1 fruit fly cellular context compared by ENCODE assay signal in genomic region chr3L:8458767-8459614, dm6.
TF ChIP-seq lines count a peak whose summit lies in the region.

No protein-coding gene starts in this region.

TF ChIP-seq in whole organism, embryonic, 481 proteins besides CTCF, POLR2A, EP300 and RAD21 (continued from another document and continues in another):
- TF ChIP-seq salm (tag; optimal IDR thresholded peaks at IDR 0.05; lab: Kevin White, UChicago), result no peak
- no peak for TF ChIP-seq CG11398 (GFP tag; optimal IDR thresholded peaks at IDR 0.05; lab: Kevin White, UChicago)
- TF ChIP-seq HLHmδ (GFP tag; optimal IDR thresholded peaks at IDR 0.05; lab: Kevin White, UChicago), result peak; percentile 19
- TF ChIP-seq kni (GFP tag; optimal IDR thresholded peaks at IDR 0.05; lab: Kevin White, UChicago), result no peak
- no peak for TF ChIP-seq CHES-1-like (GFP tag; optimal IDR thresholded peaks at IDR 0.05; lab: Kevin White, UChicago)
- TF ChIP-seq Blimp-1 (GFP tag; optimal IDR thresholded peaks at IDR 0.05; lab: Kevin White, UChicago), result peak; percentile 12
- no peak for TF ChIP-seq CG17912 (GFP tag; optimal IDR thresholded peaks at IDR 0.05; lab: Kevin White, UChicago)
- no peak for TF ChIP-seq ase (GFP tag; IDR thresholded peaks at IDR 0.05; lab: Robert Waterston, UW)
- no peak for TF ChIP-seq slp2 (GFP tag; optimal IDR thresholded peaks at IDR 0.05; lab: Kevin White, UChicago)
- no peak for TF ChIP-seq CG12744 (GFP tag; optimal IDR thresholded peaks at IDR 0.05; lab: Kevin White, UChicago)
- no peak for TF ChIP-seq tx (GFP tag; optimal IDR thresholded peaks at IDR 0.05; lab: Kevin White, UChicago)
- no peak for TF ChIP-seq Hr78 (GFP tag; optimal IDR thresholded peaks at IDR 0.05; lab: Kevin White, UChicago)
- peak; percentile 4 for TF ChIP-seq Spps (tag; optimal IDR thresholded peaks at IDR 0.05; lab: Kevin White, UChicago)
- peak; percentile 30 for TF ChIP-seq D (optimal IDR thresholded peaks at IDR 0.05; lab: Kevin White, UChicago)
- TF ChIP-seq D (GFP tag; optimal IDR thresholded peaks at IDR 0.05; lab: Kevin White, UChicago), result peak; percentile 17
- TF ChIP-seq zen (tag; optimal IDR thresholded peaks at IDR 0.05; lab: Kevin White, UChicago), result no peak
- peak; percentile 36 for TF ChIP-seq Sox102F (GFP tag; optimal IDR thresholded peaks at IDR 0.05; lab: Kevin White, UChicago)
- peak in 1 of 2 experiments; percentile 36 for TF ChIP-seq Hr51 (GFP tag; optimal IDR thresholded peaks at IDR 0.05; lab: Kevin White, UChicago)
- TF ChIP-seq CG3407 (GFP tag; optimal IDR thresholded peaks at IDR 0.05; lab: Kevin White, UChicago), result no peak
- TF ChIP-seq corto (GFP tag; optimal IDR thresholded peaks at IDR 0.05; lab: Kevin White, UChicago), result no peak
- no peak for TF ChIP-seq CG9609 (GFP tag; optimal IDR thresholded peaks at IDR 0.05; lab: Kevin White, UChicago)
- no peak for TF ChIP-seq tgo (GFP tag; IDR thresholded peaks at IDR 0.05; lab: Robert Waterston, UW)
- no peak for TF ChIP-seq CG6654 (GFP tag; optimal IDR thresholded peaks at IDR 0.05; lab: Kevin White, UChicago)
- no peak for TF ChIP-seq kah (GFP tag; optimal IDR thresholded peaks at IDR 0.05; lab: Kevin White, UChicago)
- TF ChIP-seq Nf-YA (GFP tag; IDR thresholded peaks at IDR 0.05; lab: Robert Waterston, UW), result no peak
- no peak for TF ChIP-seq pan (optimal IDR thresholded peaks at IDR 0.05; lab: Kevin White, UChicago)
- TF ChIP-seq pan (GFP tag; optimal IDR thresholded peaks at IDR 0.05 in 1 of 2, IDR thresholded peaks at IDR 0.05 in 1 of 2), result peak in 1 of 2 experiments; percentile 33
- TF ChIP-seq sim (GFP tag; IDR thresholded peaks at IDR 0.05; lab: Robert Waterston, UW), result no peak
- TF ChIP-seq da (GFP tag; optimal IDR thresholded peaks at IDR 0.05; lab: Kevin White, UChicago), result no peak
- no peak for TF ChIP-seq Hr3 (GFP tag; optimal IDR thresholded peaks at IDR 0.05; lab: Kevin White, UChicago)
- TF ChIP-seq CG17829 (tag; optimal IDR thresholded peaks at IDR 0.05; lab: Kevin White, UChicago), result peak; percentile 18
- TF ChIP-seq Meics (GFP tag; optimal IDR thresholded peaks at IDR 0.05; lab: Kevin White, UChicago), result no peak
- no peak for TF ChIP-seq CG7987 (GFP tag; optimal IDR thresholded peaks at IDR 0.05; lab: Kevin White, UChicago)
- peak; percentile 25 for TF ChIP-seq mirr (GFP tag; optimal IDR thresholded peaks at IDR 0.05; lab: Kevin White, UChicago)
- no peak for TF ChIP-seq GATAe (GFP tag; conservative IDR thresholded peaks at IDR 0.05; lab: Robert Waterston, UW)
- 0 out of 4 replicates have a peak, but pooled peaks have one; percentile 15 for TF ChIP-seq Dll (GFP tag; IDR thresholded peaks at IDR 0.05; lab: Robert Waterston, UW; ENCODE audit: partially characterized antibody)
- TF ChIP-seq Ssrp (tag; optimal IDR thresholded peaks at IDR 0.05; lab: Kevin White, UChicago), result no peak
- TF ChIP-seq gem (tag; optimal IDR thresholded peaks at IDR 0.05; lab: Kevin White, UChicago), result peak; percentile 49
- peak; percentile 59 for TF ChIP-seq CG10979 (tag; optimal IDR thresholded peaks at IDR 0.05; lab: Kevin White, UChicago)
- no peak for TF ChIP-seq CG11456 (GFP tag; IDR thresholded peaks at IDR 0.05; lab: Robert Waterston, UW)
- peak; percentile 79 for TF ChIP-seq pros (GFP tag; optimal IDR thresholded peaks at IDR 0.05; lab: Kevin White, UChicago)
- no peak for TF ChIP-seq CG3838 (GFP tag; optimal IDR thresholded peaks at IDR 0.05; lab: Kevin White, UChicago)
- TF ChIP-seq CG6791 (GFP tag; IDR thresholded peaks at IDR 0.05; lab: Robert Waterston, UW; ENCODE audit: partially characterized antibody), result no peak
- no peak for TF ChIP-seq MTF-1 (GFP tag; optimal IDR thresholded peaks at IDR 0.05; lab: Kevin White, UChicago; ENCODE audit: borderline replicate concordance)
- peak; percentile 73 for TF ChIP-seq cg (GFP tag; optimal IDR thresholded peaks at IDR 0.05; lab: Kevin White, UChicago)
- TF ChIP-seq Nf-YC (tag; optimal IDR thresholded peaks at IDR 0.05; lab: Kevin White, UChicago), result no peak
- no peak for TF ChIP-seq az2 (GFP tag; optimal IDR thresholded peaks at IDR 0.05; lab: Kevin White, UChicago)
- TF ChIP-seq ewg (GFP tag; optimal IDR thresholded peaks at IDR 0.05; lab: Kevin White, UChicago), result no peak
- peak; percentile 49 for TF ChIP-seq sens (GFP tag; lab: Kevin White, UChicago)
- TF ChIP-seq lab (GFP tag; optimal IDR thresholded peaks at IDR 0.05; lab: Kevin White, UChicago), result no peak
- TF ChIP-seq cwo (GFP tag; optimal IDR thresholded peaks at IDR 0.05; lab: Kevin White, UChicago), result no peak
- TF ChIP-seq CG32532 (GFP tag; IDR thresholded peaks at IDR 0.05; lab: Robert Waterston, UW), result no peak
- peak; percentile 0 for TF ChIP-seq dmrt11E (tag; optimal IDR thresholded peaks at IDR 0.05; lab: Kevin White, UChicago)
- peak; percentile 21 to 43 for TF ChIP-seq bsh (GFP tag; optimal IDR thresholded peaks at IDR 0.05; lab: Kevin White, UChicago)
- TF ChIP-seq CG12391 (tag; optimal IDR thresholded peaks at IDR 0.05; lab: Kevin White, UChicago), result peak; percentile 30
- peak; percentile 1 for TF ChIP-seq CG13424 (tag; optimal IDR thresholded peaks at IDR 0.05; lab: Kevin White, UChicago)
- peak; percentile 36 for TF ChIP-seq CG30403 (GFP tag; optimal IDR thresholded peaks at IDR 0.05; lab: Kevin White, UChicago)
- TF ChIP-seq h (optimal IDR thresholded peaks at IDR 0.05; lab: Kevin White, UChicago), result no peak
- TF ChIP-seq Pdp1 (GFP tag; optimal IDR thresholded peaks at IDR 0.05; lab: Kevin White, UChicago), result peak in 1 of 2 experiments; percentile 59
- no peak for TF ChIP-seq row (GFP tag; IDR thresholded peaks at IDR 0.05; lab: Robert Waterston, UW)
- no peak for TF ChIP-seq TFAM (GFP tag; optimal IDR thresholded peaks at IDR 0.05; lab: Kevin White, UChicago)
- TF ChIP-seq CG1529 (GFP tag; optimal IDR thresholded peaks at IDR 0.05; lab: Kevin White, UChicago), result no peak
- TF ChIP-seq E2f2 (GFP tag; IDR thresholded peaks at IDR 0.05; lab: Robert Waterston, UW), result 0 out of 2 replicates have a peak, but pooled peaks have one; percentile 7
- no peak for TF ChIP-seq CG10959 (GFP tag; IDR thresholded peaks at IDR 0.05; lab: Robert Waterston, UW)
- no peak for TF ChIP-seq bab2 (GFP tag; optimal IDR thresholded peaks at IDR 0.05; lab: Kevin White, UChicago)
- no peak for TF ChIP-seq CG12219 (GFP tag; optimal IDR thresholded peaks at IDR 0.05; lab: Kevin White, UChicago)
- TF ChIP-seq CG8765 (GFP tag; IDR thresholded peaks at IDR 0.05; lab: Robert Waterston, UW), result no peak
- no peak for TF ChIP-seq CG32767 (GFP tag; IDR thresholded peaks at IDR 0.05; lab: Robert Waterston, UW)
- TF ChIP-seq CG31441 (GFP tag; IDR thresholded peaks at IDR 0.05; lab: Robert Waterston, UW), result 0 out of 2 replicates have a peak, but pooled peaks have one; percentile 7
- no peak for TF ChIP-seq vnd (GFP tag; IDR thresholded peaks at IDR 0.05; lab: Robert Waterston, UW; ENCODE audit: partially characterized antibody)
- no peak for TF ChIP-seq Elba2 (GFP tag; optimal IDR thresholded peaks at IDR 0.05; lab: Kevin White, UChicago)
- no peak for TF ChIP-seq CG1233 (GFP tag; optimal IDR thresholded peaks at IDR 0.05; lab: Kevin White, UChicago)
- no peak for TF ChIP-seq jing (GFP tag; optimal IDR thresholded peaks at IDR 0.05; lab: Kevin White, UChicago)
- TF ChIP-seq fd64A (GFP tag; optimal IDR thresholded peaks at IDR 0.05; lab: Kevin White, UChicago), result no peak
- TF ChIP-seq Gug (GFP tag; IDR thresholded peaks at IDR 0.05; lab: Robert Waterston, UW), result no peak
- peak; percentile 92 for TF ChIP-seq abd-A (tag; optimal IDR thresholded peaks at IDR 0.05; lab: Kevin White, UChicago)
- TF ChIP-seq sd (tag; optimal IDR thresholded peaks at IDR 0.05; lab: Kevin White, UChicago), result no peak
- peak in 1 of 3 experiments; percentile 15 for TF ChIP-seq lola (GFP tag; optimal IDR thresholded peaks at IDR 0.05; lab: Kevin White, UChicago)
- no peak for TF ChIP-seq Bteb2 (GFP tag; optimal IDR thresholded peaks at IDR 0.05; lab: Kevin White, UChicago)
- TF ChIP-seq CG17328 (GFP tag; IDR thresholded peaks at IDR 0.05; lab: Robert Waterston, UW), result no peak
- no peak for TF ChIP-seq so (GFP tag; IDR thresholded peaks at IDR 0.05; lab: Robert Waterston, UW)
- peak; percentile 25 for TF ChIP-seq grau (tag; optimal IDR thresholded peaks at IDR 0.05; lab: Kevin White, UChicago)
- no peak for TF ChIP-seq zf30C (GFP tag; optimal IDR thresholded peaks at IDR 0.05; lab: Kevin White, UChicago)
- TF ChIP-seq NC2β (GFP tag; optimal IDR thresholded peaks at IDR 0.05; lab: Kevin White, UChicago), result no peak
- no peak for TF ChIP-seq Asciz (GFP tag; optimal IDR thresholded peaks at IDR 0.05; lab: Kevin White, UChicago)
- peak; percentile 61 for TF ChIP-seq CG11504 (tag; optimal IDR thresholded peaks at IDR 0.05; lab: Kevin White, UChicago)
- TF ChIP-seq CG10274 (GFP tag; optimal IDR thresholded peaks at IDR 0.05; lab: Kevin White, UChicago), result no peak
- no peak for TF ChIP-seq CG8281 (tag; optimal IDR thresholded peaks at IDR 0.05; lab: Kevin White, UChicago)
- no peak for TF ChIP-seq CG11085 (GFP tag; IDR thresholded peaks at IDR 0.05; lab: Robert Waterston, UW)
- TF ChIP-seq HHEX (GFP tag; optimal IDR thresholded peaks at IDR 0.05; lab: Kevin White, UChicago), result no peak
- no peak for TF ChIP-seq CG15011 (GFP tag; optimal IDR thresholded peaks at IDR 0.05; lab: Kevin White, UChicago)
- peak; percentile 0 for TF ChIP-seq ATbp (GFP tag; optimal IDR thresholded peaks at IDR 0.05; lab: Kevin White, UChicago)
- no peak for TF ChIP-seq tin (GFP tag; optimal IDR thresholded peaks at IDR 0.05; lab: Kevin White, UChicago)
- no peak for TF ChIP-seq Sry-β (GFP tag; optimal IDR thresholded peaks at IDR 0.05; lab: Kevin White, UChicago)
- no peak for TF ChIP-seq CG9437 (GFP tag; optimal IDR thresholded peaks at IDR 0.05; lab: Kevin White, UChicago)
- peak; percentile 48 for TF ChIP-seq phol (tag; optimal IDR thresholded peaks at IDR 0.05; lab: Kevin White, UChicago)
- TF ChIP-seq Med (GFP tag; lab: Kevin White, UChicago), result peak; percentile 36
- TF ChIP-seq NfI (GFP tag; optimal IDR thresholded peaks at IDR 0.05; lab: Kevin White, UChicago), result no peak
- no peak for TF ChIP-seq Hey (tag; optimal IDR thresholded peaks at IDR 0.05; lab: Kevin White, UChicago)
- no peak for TF ChIP-seq CrebB (tag; optimal IDR thresholded peaks at IDR 0.05; lab: Kevin White, UChicago)
- TF ChIP-seq ato (GFP tag; IDR thresholded peaks at IDR 0.05; lab: Robert Waterston, UW; ENCODE audit: partially characterized antibody), result no peak
- TF ChIP-seq CG17186 (GFP tag; optimal IDR thresholded peaks at IDR 0.05; lab: Kevin White, UChicago), result no peak
- no peak for TF ChIP-seq CG8944 (GFP tag; optimal IDR thresholded peaks at IDR 0.05; lab: Kevin White, UChicago)
- TF ChIP-seq NK7.1 (GFP tag; optimal IDR thresholded peaks at IDR 0.05; lab: Kevin White, UChicago), result no peak
- TF ChIP-seq gcm2 (GFP tag; optimal IDR thresholded peaks at IDR 0.05; lab: Kevin White, UChicago), result no peak
- TF ChIP-seq wdn (GFP tag; IDR thresholded peaks at IDR 0.05; lab: Robert Waterston, UW), result no peak
- no peak for TF ChIP-seq B-H1 (GFP tag; IDR thresholded peaks at IDR 0.05; lab: Robert Waterston, UW)
- peak; percentile 2 for TF ChIP-seq Xbp1 (GFP tag; optimal IDR thresholded peaks at IDR 0.05; lab: Kevin White, UChicago)
- TF ChIP-seq CG2712 (tag; optimal IDR thresholded peaks at IDR 0.05; lab: Kevin White, UChicago), result peak; percentile 40
- TF ChIP-seq CG9797 (GFP tag; optimal IDR thresholded peaks at IDR 0.05; lab: Kevin White, UChicago), result no peak
- TF ChIP-seq org-1 (GFP tag; optimal IDR thresholded peaks at IDR 0.05; lab: Kevin White, UChicago), result no peak
- no peak for TF ChIP-seq ara (GFP tag; IDR thresholded peaks at IDR 0.05; lab: Robert Waterston, UW)
- no peak for TF ChIP-seq Sry-δ (GFP tag; optimal IDR thresholded peaks at IDR 0.05; lab: Kevin White, UChicago)
- TF ChIP-seq Awh (GFP tag; IDR thresholded peaks at IDR 0.05; lab: Robert Waterston, UW), result no peak
- TF ChIP-seq nmo (GFP tag; optimal IDR thresholded peaks at IDR 0.05; lab: Kevin White, UChicago), result peak; percentile 57
- no peak for TF ChIP-seq CG12769 (tag; optimal IDR thresholded peaks at IDR 0.05; lab: Kevin White, UChicago)
- no peak for TF ChIP-seq ash1 (GFP tag; optimal IDR thresholded peaks at IDR 0.05; lab: Kevin White, UChicago)
- no peak for TF ChIP-seq CG7372 (GFP tag; IDR thresholded peaks at IDR 0.05; lab: Robert Waterston, UW)
- no peak for TF ChIP-seq CG3847 (GFP tag; IDR thresholded peaks at IDR 0.05; lab: Robert Waterston, UW)
- no peak for TF ChIP-seq dpn (GFP tag; optimal IDR thresholded peaks at IDR 0.05; lab: Kevin White, UChicago)
- TF ChIP-seq CG31388 (GFP tag; optimal IDR thresholded peaks at IDR 0.05; lab: Kevin White, UChicago), result no peak
- no peak for TF ChIP-seq CG14050 (GFP tag; IDR thresholded peaks at IDR 0.05; lab: Robert Waterston, UW)
- no peak for TF ChIP-seq CG30020 (tag; optimal IDR thresholded peaks at IDR 0.05; lab: Kevin White, UChicago)
- 0 out of 3 replicates have a peak, but pooled peaks have one; percentile 22 for TF ChIP-seq CG17361 (GFP tag; IDR thresholded peaks at IDR 0.05; lab: Robert Waterston, UW)
- no peak for TF ChIP-seq otp (GFP tag; IDR thresholded peaks at IDR 0.05; lab: Robert Waterston, UW)
- no peak for TF ChIP-seq Rx (GFP tag; IDR thresholded peaks at IDR 0.05; lab: Robert Waterston, UW)
- TF ChIP-seq dmrt99B (tag; optimal IDR thresholded peaks at IDR 0.05; lab: Kevin White, UChicago), result peak; percentile 50
- no peak for TF ChIP-seq chn (GFP tag; optimal IDR thresholded peaks at IDR 0.05; lab: Kevin White, UChicago)
- TF ChIP-seq CG10543 (GFP tag; optimal IDR thresholded peaks at IDR 0.05; lab: Kevin White, UChicago), result no peak
- TF ChIP-seq caup (GFP tag; optimal IDR thresholded peaks at IDR 0.05; lab: Kevin White, UChicago; ENCODE audit: severe bottlenecking), result peak; percentile 9
- no peak for TF ChIP-seq CG5245 (GFP tag; optimal IDR thresholded peaks at IDR 0.05; lab: Kevin White, UChicago)
- TF ChIP-seq Six4 (GFP tag; optimal IDR thresholded peaks at IDR 0.05; lab: Kevin White, UChicago), result peak; percentile 16
- peak; percentile 2 for TF ChIP-seq BtbVII (GFP tag; optimal IDR thresholded peaks at IDR 0.05; lab: Kevin White, UChicago)
- no peak for TF ChIP-seq her (GFP tag; optimal IDR thresholded peaks at IDR 0.05; lab: Kevin White, UChicago)
- TF ChIP-seq eyg (GFP tag; optimal IDR thresholded peaks at IDR 0.05; lab: Kevin White, UChicago), result no peak
- TF ChIP-seq gsb-n (tag; optimal IDR thresholded peaks at IDR 0.05; lab: Kevin White, UChicago), result peak; percentile 60
- TF ChIP-seq CG6689 (GFP tag; IDR thresholded peaks at IDR 0.05; lab: Robert Waterston, UW), result 0 out of 2 replicates have a peak, but pooled peaks have one; percentile 29
- TF ChIP-seq lmd (GFP tag; IDR thresholded peaks at IDR 0.05; lab: Robert Waterston, UW), result no peak
